Fruit fly (Drosophila melanogaster) whole organism, embryonic: Measurements from ENCODE around the gene CG9106.

ENCODE experiments used
- CG13424 ChIP-seq: fragments of 200-800 bp; sonication (Bioruptor generic); optimal IDR thresholded peaks from 2 replicates; lab custom pipeline; 2019; ENCODE audit warnings: missing biosample characterization, mild to moderate bottlenecking, missing genetic modification characterization, moderate library complexity
- bcd ChIP-seq: fragments of 200-800 bp; sonication (Bioruptor generic); optimal IDR thresholded peaks from 2 replicates; lab custom pipeline; 2017; ENCODE audit warnings: missing biosample characterization, mild to moderate bottlenecking, missing genetic modification characterization

DNA sequence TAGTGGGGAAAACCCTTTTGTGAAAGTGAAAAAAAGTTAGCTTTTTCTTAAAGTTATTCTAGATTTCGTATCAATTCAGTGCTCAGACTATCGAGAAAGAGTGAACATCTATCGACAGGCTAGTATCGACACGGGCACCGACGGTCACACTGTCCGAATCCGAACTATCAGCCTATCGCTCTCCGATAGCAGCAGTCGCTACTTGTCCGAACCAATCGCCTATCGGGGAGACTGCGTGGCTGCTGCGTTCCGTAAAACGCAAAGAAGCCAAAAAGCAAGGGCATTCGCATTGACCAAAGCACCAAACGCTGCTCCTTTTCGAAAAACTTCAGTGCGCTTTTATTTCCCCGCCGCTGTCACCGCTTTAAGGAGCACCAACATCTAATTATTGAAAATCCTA, 47.1 kb upstream of the CG9106 start, which contains the start of gene Top1:
- TF ChIP-seq CG13424 (tag; lab: Kevin White, UChicago) (no peak), bcd (GFP tag; lab: Kevin White, UChicago) (no peak)
